Worm (Caenorhabditis elegans) whole organism, L3 larva: ENCODE measurements around the gene him-18.
A peak's percentile ranks its signal among the peaks of the same experiment; 100 is the strongest.
"Not testable (repeated sequence)": the region's sequence is repeated elsewhere in the genome, so short reads cannot be mapped to it uniquely, and the experiment has no call there.

Experiments used
- ama-1 ChIP-seq: fragments of 150-350 bp; optimal IDR thresholded peaks from 2 replicates; lab custom pipeline; 2018
- ceh-16 ChIP-seq: sonication (generic microtip); optimal IDR thresholded peaks from 2 replicates; lab custom pipeline; 2017; ENCODE audit warnings: missing biosample characterization, missing genetic modification characterization
- ceh-28 ChIP-seq: fragments of 150-350 bp; optimal IDR thresholded peaks from 2 replicates; lab custom pipeline; 2014; ENCODE audit warnings: missing biosample characterization, missing genetic modification reagents, missing genetic modification characterization
- ceh-9 ChIP-seq: sonication (generic microtip); optimal IDR thresholded peaks from 2 replicates; lab custom pipeline; 2018; ENCODE audit warnings: missing biosample characterization, missing genetic modification characterization
- daf-12 ChIP-seq: fragments of 150-350 bp; optimal IDR thresholded peaks from 2 replicates; lab custom pipeline; 2014; ENCODE audit warnings: missing biosample characterization, missing genetic modification reagents, missing genetic modification characterization
- egl-27 ChIP-seq: sonication (generic microtip); optimal IDR thresholded peaks from 4 replicates; lab custom pipeline; 2017; ENCODE audit warnings: missing biosample characterization, missing genetic modification reagents, missing genetic modification characterization
- egl-5 ChIP-seq: fragments of 150-350 bp; optimal IDR thresholded peaks from 2 replicates; lab custom pipeline; 2017; ENCODE audit warnings: missing biosample characterization, missing genetic modification reagents, missing genetic modification characterization, inconsistent platforms
- elt-1 ChIP-seq: fragments of 150-350 bp; optimal IDR thresholded peaks from 2 replicates; lab custom pipeline; 2014; ENCODE audit warnings: missing biosample characterization, missing genetic modification characterization
- elt-2 ChIP-seq: sonication (generic microtip); optimal IDR thresholded peaks from 2 replicates; lab custom pipeline; 2016; ENCODE audit warnings: missing genetic modification reagents, mild to moderate bottlenecking, missing genetic modification characterization, missing compliant biosample characterization
- elt-3 ChIP-seq, 3 experiments: fragments of 150-350 bp in 1 of 3; sonication (generic microtip) in 2 of 3; optimal IDR thresholded peaks; 2 replicates in 2 of 3; 4 replicates in 1 of 3; lab custom pipeline; 2014 to 2017; ENCODE audit warnings: missing biosample characterization in 3 of 3, missing genetic modification characterization in 3 of 3
- eor-1 ChIP-seq, 2 experiments: fragments of 150-350 bp; optimal IDR thresholded peaks; 2 replicates each; lab custom pipeline; 2014 to 2018; ENCODE audit warnings: missing biosample characterization in 2 of 2, missing genetic modification characterization in 2 of 2
- fkh-10 ChIP-seq: sonication (generic microtip); optimal IDR thresholded peaks from 2 replicates; lab custom pipeline; 2017; ENCODE audit warnings: missing biosample characterization, missing genetic modification reagents, missing genetic modification characterization
- fkh-2 ChIP-seq: fragments of 150-350 bp; optimal IDR thresholded peaks from 2 replicates; lab custom pipeline; 2014; ENCODE audit warnings: missing biosample characterization, missing genetic modification reagents, missing genetic modification characterization
- fos-1 ChIP-seq: fragments of 150-350 bp; optimal IDR thresholded peaks from 2 replicates; lab custom pipeline; 2014; ENCODE audit warnings: missing biosample characterization, missing genetic modification characterization
- hmg-11 ChIP-seq: sonication (generic microtip); optimal IDR thresholded peaks from 2 replicates; lab custom pipeline; 2016; ENCODE audit warnings: missing genetic modification characterization, missing compliant biosample characterization
- lin-15B ChIP-seq: fragments of 150-350 bp; optimal IDR thresholded peaks from 2 replicates; lab custom pipeline; 2014; ENCODE audit warnings: missing biosample characterization, missing genetic modification characterization
- lin-39 ChIP-seq: fragments of 150-350 bp; optimal IDR thresholded peaks from 2 replicates; lab custom pipeline; 2018; ENCODE audit warnings: missing biosample characterization, missing genetic modification reagents, missing genetic modification characterization
- lsy-12 ChIP-seq: sonication (generic microtip); optimal IDR thresholded peaks from 2 replicates; lab custom pipeline; 2016; ENCODE audit warnings: mild to moderate bottlenecking, missing genetic modification characterization, missing compliant biosample characterization
- mml-1 ChIP-seq: fragments of 150-350 bp; sonication (generic microtip); optimal IDR thresholded peaks from 3 replicates; lab custom pipeline; 2014; ENCODE audit warnings: missing biosample characterization, missing genetic modification characterization
- nfya-1 ChIP-seq: sonication (generic microtip); optimal IDR thresholded peaks from 2 replicates; lab custom pipeline; 2017; ENCODE audit warnings: missing genetic modification characterization, mild to moderate bottlenecking, missing compliant biosample characterization, antibody characterized with exemption, moderate library complexity; ENCODE audit not compliant: insufficient read depth
- nhr-11 ChIP-seq: fragments of 150-350 bp; optimal IDR thresholded peaks from 2 replicates; lab custom pipeline; 2014; ENCODE audit warnings: missing biosample characterization, missing genetic modification characterization
- nhr-12 ChIP-seq: fragments of 150-350 bp; optimal IDR thresholded peaks from 2 replicates; lab custom pipeline; 2014; ENCODE audit warnings: missing biosample characterization, missing genetic modification characterization
- nhr-23 ChIP-seq: fragments of 150-350 bp; optimal IDR thresholded peaks from 2 replicates; lab custom pipeline; 2014; ENCODE audit warnings: missing biosample characterization, missing genetic modification reagents, missing genetic modification characterization
- nhr-237 ChIP-seq: fragments of 150-350 bp; optimal IDR thresholded peaks from 2 replicates; lab custom pipeline; 2014; ENCODE audit warnings: missing biosample characterization, missing genetic modification characterization
- nhr-25 ChIP-seq: sonication (generic microtip); optimal IDR thresholded peaks from 2 replicates; lab custom pipeline; 2017; ENCODE audit warnings: missing biosample characterization, missing genetic modification characterization
- nhr-28 ChIP-seq: fragments of 150-350 bp; optimal IDR thresholded peaks from 2 replicates; lab custom pipeline; 2014; ENCODE audit warnings: missing biosample characterization, missing genetic modification characterization
- nhr-43 ChIP-seq: sonication (generic microtip); optimal IDR thresholded peaks from 2 replicates; lab custom pipeline; 2016; ENCODE audit warnings: mild to moderate bottlenecking, missing genetic modification characterization, missing compliant biosample characterization; ENCODE audit not compliant: poor library complexity, severe bottlenecking
- nhr-67 ChIP-seq: fragments of 150-350 bp; optimal IDR thresholded peaks from 2 replicates; lab custom pipeline; 2014; ENCODE audit warnings: missing biosample characterization, missing genetic modification characterization
- pha-4 ChIP-seq: fragments of 150-350 bp; optimal IDR thresholded peaks from 2 replicates; lab custom pipeline; 2014; ENCODE audit warnings: missing biosample characterization, missing genetic modification reagents, missing genetic modification characterization
- sea-2 ChIP-seq: fragments of 150-350 bp; sonication (generic microtip); optimal IDR thresholded peaks from 4 replicates; lab custom pipeline; 2014; ENCODE audit warnings: missing biosample characterization, missing genetic modification reagents, missing genetic modification characterization
- skn-1 ChIP-seq: fragments of 150-350 bp; optimal IDR thresholded peaks from 2 replicates; lab custom pipeline; 2014; ENCODE audit warnings: missing biosample characterization, missing genetic modification characterization
- snpc-4 ChIP-seq: fragments of 150-350 bp; optimal IDR thresholded peaks from 2 replicates; lab custom pipeline; 2014; ENCODE audit warnings: missing biosample characterization, missing genetic modification characterization
- tbx-2 ChIP-seq: sonication (generic microtip); optimal IDR thresholded peaks from 2 replicates; lab custom pipeline; 2016; ENCODE audit warnings: mild to moderate bottlenecking, missing genetic modification characterization, missing compliant biosample characterization
- unc-39 ChIP-seq: sonication (generic microtip); optimal IDR thresholded peaks from 4 replicates; lab custom pipeline; 2017; ENCODE audit warnings: missing biosample characterization, missing genetic modification characterization
- zag-1 ChIP-seq: fragments of 150-350 bp; optimal IDR thresholded peaks from 2 replicates; lab custom pipeline; 2014; ENCODE audit warnings: missing biosample characterization, missing genetic modification characterization
- ztf-4 ChIP-seq: fragments of 150-350 bp; optimal IDR thresholded peaks from 2 replicates; lab custom pipeline; 2014; ENCODE audit warnings: missing biosample characterization, missing genetic modification characterization

him-18 gene

ce11 chrIII:4748666-4749065 lies 33.7 kb upstream of the him-18 start:
- TF ChIP-seq hmg-11 (tag; lab: Kevin White, UChicago) (no peak), mml-1 (tag; lab: Kevin White, UChicago) (no peak), skn-1 (tag; lab: Kevin White, UChicago) (no peak), ceh-28 (no peak), elt-2 (tag; lab: Kevin White, UChicago) (no peak), lin-15B (tag; lab: Kevin White, UChicago) (no peak), pha-4 (no peak), ceh-9 (no peak), sea-2 (GFP tag; lab: Kevin White, UChicago) (no peak), ceh-16 (tag; lab: Kevin White, UChicago) (no peak), nhr-25 (no peak), snpc-4 (tag; lab: Kevin White, UChicago) (no peak), nhr-12 (no peak)

- no peak for TF ChIP-seq ceh-28
- TF ChIP-seq nhr-28 (tag; lab: Kevin White, UChicago): no peak
- no peak for TF ChIP-seq unc-39 (tag; lab: Kevin White, UChicago)
- no peak for TF ChIP-seq sea-2 (GFP tag; lab: Kevin White, UChicago)
- TF ChIP-seq egl-27 (tag; lab: Kevin White, UChicago): no peak
- no peak for TF ChIP-seq pha-4
- TF ChIP-seq snpc-4 (tag; lab: Kevin White, UChicago): no peak
- TF ChIP-seq fos-1 (tag; lab: Kevin White, UChicago): no peak
- no peak for TF ChIP-seq hmg-11 (tag; lab: Kevin White, UChicago)
- no peak for TF ChIP-seq zag-1 (tag; lab: Kevin White, UChicago)
These were observed 33.1 kb upstream of the him-18 start, which contains the start of gene col-89 for ce11 chrIII:4748109-4748508. Gene col-89, plus strand, starts transcription at chrIII:4748127.

DNA sequence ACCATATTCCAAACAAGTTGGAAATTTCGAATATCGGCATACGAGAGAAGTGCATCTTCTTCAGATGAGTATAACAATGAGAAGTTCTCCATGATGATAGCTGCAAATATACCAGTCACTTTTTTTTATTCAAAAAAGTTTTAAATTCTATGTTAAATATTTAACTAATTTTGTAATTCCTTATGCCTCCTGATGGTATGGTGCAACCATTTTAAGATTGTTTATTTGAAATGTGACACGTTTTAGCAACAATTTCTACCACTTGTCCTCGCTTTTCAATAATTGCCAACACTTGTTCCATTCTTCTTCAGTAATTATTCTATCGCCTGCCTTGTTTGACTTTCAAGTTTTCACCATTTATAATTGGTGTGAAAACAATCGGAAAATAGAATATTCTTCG lies 30.9 kb upstream of the him-18 start, which contains the start of gene F17C8.6:
Gene F17C8.6, minus strand, starts transcription at position 101 of the 400 bp plus-strand sequence.
- no peak for TF ChIP-seq hmg-11 (tag; lab: Kevin White, UChicago)
- TF ChIP-seq elt-2 (tag; lab: Kevin White, UChicago): no peak
- TF ChIP-seq elt-1 (tag; lab: Kevin White, UChicago): no peak
- TF ChIP-seq pha-4: no peak

DNA sequence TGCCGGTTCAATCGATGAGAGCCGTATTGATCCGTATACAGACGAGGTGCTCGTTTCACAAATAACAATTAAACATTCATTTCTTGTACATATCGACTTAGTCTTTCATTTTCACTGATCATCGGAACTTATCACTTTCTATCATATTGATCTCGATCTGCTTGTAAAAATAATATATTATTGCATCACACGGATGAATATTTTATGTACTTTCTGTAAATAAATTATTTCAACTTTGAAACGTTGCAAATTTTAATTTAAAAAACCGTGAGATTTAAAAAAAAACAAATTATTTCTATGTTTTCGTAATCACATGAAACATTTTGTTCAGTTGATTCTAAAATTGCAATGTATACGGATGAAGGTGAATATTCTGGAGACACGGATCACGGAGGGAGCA lies 27.6 kb upstream of the him-18 start, which contains the start of gene twk-6:
Gene twk-6, plus strand, starts transcription at position 301 of the 400 bp plus-strand sequence.
- not testable (repeated sequence) for TF ChIP-seq sea-2 (GFP tag; lab: Kevin White, UChicago); fkh-2; fos-1 (tag; lab: Kevin White, UChicago)

- TF ChIP-seq nhr-28 (tag; lab: Kevin White, UChicago) (no peak), egl-5 (no peak), fkh-10 (GFP tag; lab: Kevin White, UChicago) (no peak), hmg-11 (tag; lab: Kevin White, UChicago) (no peak), elt-3 (tag; optimal IDR thresholded peaks at IDR 0.05; lab: Kevin White, UChicago) (no peak), skn-1 (tag; lab: Kevin White, UChicago) (no peak), ceh-28 (peak; percentile 45), nhr-11 (tag; lab: Kevin White, UChicago) (no peak), eor-1 (tag; optimal IDR thresholded peaks at IDR 0.05; lab: Kevin White, UChicago) (no peak), ceh-16 (tag; lab: Kevin White, UChicago) (no peak), ztf-4 (no peak), nfya-1 (peak; percentile 48), nhr-237 (no peak), elt-2 (tag; lab: Kevin White, UChicago) (peak; percentile 31), ama-1 (lab: Kevin White, UChicago) (no peak), mml-1 (tag; lab: Kevin White, UChicago) (no peak), nhr-67 (tag; lab: Kevin White, UChicago) (no peak), daf-12 (no peak), nhr-43 (tag; lab: Kevin White, UChicago) (no peak), ceh-9 (no peak), tbx-2 (tag; lab: Kevin White, UChicago) (no peak), lsy-12 (tag; lab: Kevin White, UChicago) (no peak), fkh-2 (no peak), nhr-23 (tag; lab: Kevin White, UChicago) (peak; percentile 63), egl-27 (tag; lab: Kevin White, UChicago) (no peak), lin-39 (tag; lab: Kevin White, UChicago) (peak; percentile 8)
These were observed 25.8 kb upstream of the him-18 start for ce11 chrIII:4740820-4741219.
